Fruit fly (Drosophila melanogaster) whole organism, larva: ENCODE measurements around the gene CG14218.

ENCODE experiments used
- noc ChIP-seq: fragments of 200-800 bp; sonication (Bioruptor generic); optimal IDR thresholded peaks from 3 replicates; lab custom pipeline; 2019; ENCODE audit warnings: missing biosample characterization, mild to moderate bottlenecking, missing genetic modification characterization, moderate library complexity

CG14218 gene

dm6 chrX:19549570-19549969 is 32.2 kb downstream of the CG14218 start:
- no peak for TF ChIP-seq noc

- TF ChIP-seq noc, result no peak
Measured at dm6 chrX:19548438-19548837, 33.3 kb downstream of the CG14218 start.

dm6 chrX:19547382-19547781 is 34.4 kb downstream of the CG14218 start, which contains the start of gene CG32532:
TSS of gene CG32532 (minus strand) at chrX:19547482.
- TF ChIP-seq noc, result no peak

- no peak for TF ChIP-seq noc
Measured at dm6 chrX:19546658-19547038, 35.1 kb downstream of the CG14218 start.

DNA sequence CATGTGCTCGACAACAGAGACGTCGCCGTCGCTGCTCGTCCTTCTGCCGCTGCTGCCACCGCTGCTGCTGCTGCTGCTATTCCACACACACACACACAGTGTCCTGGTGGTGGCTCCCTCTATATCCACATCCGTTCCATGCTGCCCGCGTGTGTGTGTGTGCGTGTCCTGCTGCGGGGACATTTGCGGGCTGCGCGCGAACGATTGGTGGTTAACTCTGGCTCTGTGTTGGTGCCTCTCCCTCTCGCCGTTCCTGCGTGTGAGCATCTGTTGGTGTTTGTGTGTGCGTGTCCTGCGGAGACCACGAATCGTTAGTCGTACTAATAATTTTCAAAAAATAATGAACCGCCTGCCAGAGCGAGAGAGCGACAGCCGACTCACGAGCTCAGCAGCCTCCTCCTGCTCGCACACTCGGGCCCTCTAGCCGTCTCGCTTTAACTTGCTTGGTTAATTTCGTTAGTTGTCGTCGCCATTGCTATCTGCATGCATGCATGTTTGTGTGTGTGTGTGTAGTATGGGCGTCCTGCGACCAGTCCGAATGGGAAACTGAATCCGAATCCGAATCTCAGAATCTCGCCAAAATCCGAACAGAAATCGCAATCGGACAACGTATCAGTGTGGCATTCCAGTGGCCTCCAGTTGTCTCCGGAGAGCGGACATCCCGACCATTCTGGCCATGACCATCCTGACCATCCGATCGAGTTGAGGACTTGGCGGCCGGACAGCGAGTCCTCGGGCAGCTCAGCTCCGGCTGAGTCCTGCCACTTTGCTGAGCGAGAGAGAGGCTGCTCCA is 35.7 kb downstream of the CG14218 start:
- TF ChIP-seq noc, result no peak

- no peak for TF ChIP-seq noc
Measured at dm6 chrX:19535394-19535793, 46.4 kb downstream of the CG14218 start.

DNA sequence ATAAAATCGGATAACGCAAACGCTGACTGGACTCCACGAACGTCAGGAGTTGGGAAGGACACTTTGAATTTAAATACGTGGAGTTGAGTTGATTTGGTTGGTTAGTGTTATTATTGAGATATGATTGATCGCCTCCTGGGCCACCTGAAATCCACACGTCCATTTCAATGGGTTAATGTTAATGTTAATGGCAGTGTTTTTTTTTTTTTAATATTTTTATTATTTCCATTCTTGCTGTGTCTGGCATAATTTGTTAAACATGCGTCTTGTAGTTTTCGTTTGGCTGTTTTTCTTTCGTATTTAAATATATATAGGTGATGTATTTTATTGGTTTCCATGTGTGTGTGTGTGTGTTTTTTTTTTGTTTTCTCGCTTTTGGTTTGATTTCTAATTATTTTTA is 50.1 kb downstream of the CG14218 start, which contains the start of gene CG12231:
Gene CG12231 (minus strand): TSS at position 101 of the 400 bp plus-strand sequence.
- TF ChIP-seq noc, result no peak
